Fruit fly (Drosophila melanogaster): Measurements from ENCODE around the gene Krn.

Krn gene

DNA sequence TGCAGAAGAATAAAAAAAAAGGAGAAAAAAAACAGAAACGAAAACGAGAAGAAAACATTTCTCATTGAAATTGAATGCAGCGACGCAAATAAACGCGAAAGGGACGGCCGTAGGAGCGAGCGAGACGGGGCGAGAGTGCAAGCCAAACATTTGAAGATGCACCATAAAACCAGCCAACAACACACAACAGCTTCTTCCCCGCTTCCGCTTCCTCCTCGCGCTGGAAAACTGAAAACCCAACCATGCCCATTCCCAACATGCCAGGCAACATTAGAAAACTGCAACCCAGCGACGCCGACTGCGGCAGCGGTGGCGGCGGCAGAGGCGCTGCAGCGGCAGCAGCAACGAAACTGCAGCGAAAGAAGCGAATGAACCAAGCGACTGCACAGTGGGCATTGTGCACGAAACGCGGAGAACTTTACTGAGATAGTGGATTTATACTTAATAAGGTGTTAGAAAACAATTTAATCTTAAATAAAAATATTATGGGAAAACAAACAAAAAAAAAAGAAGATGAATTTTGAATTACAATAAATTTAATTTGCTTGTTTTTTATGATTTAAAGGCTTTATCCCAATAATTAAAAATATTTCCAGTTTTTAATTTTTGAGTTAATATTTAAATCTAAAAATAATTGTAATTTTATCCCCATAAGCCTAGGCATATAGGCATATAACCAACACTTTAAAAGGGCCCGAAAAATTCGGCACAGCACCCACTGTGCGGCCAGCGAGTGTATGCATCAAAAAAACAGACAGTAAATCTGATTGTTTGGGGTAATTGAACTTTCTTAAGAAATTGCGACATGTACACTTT lies 43.0 kb downstream of the Krn start (continued):
- TF ChIP-seq CG7556 (GFP tag; optimal IDR thresholded peaks at IDR 0.05) (peak; percentile 73), Ada2b (GFP tag; IDR thresholded peaks at IDR 0.05) (no peak), Chrac-16 (GFP tag; optimal IDR thresholded peaks at IDR 0.05) (peak; percentile 41), CG11723 (GFP tag; optimal IDR thresholded peaks at IDR 0.05) (peak; percentile 36), CG18619 (GFP tag; optimal IDR thresholded peaks at IDR 0.05) (peak; percentile 59), tgo (GFP tag; IDR thresholded peaks at IDR 0.05) (peak; percentile 25; the same call in 1 of the 3 replicates), nerfin-1 (tag; optimal IDR thresholded peaks at IDR 0.05) (peak; percentile 74), sisA (GFP tag; IDR thresholded peaks at IDR 0.05) (peak; percentile 46; the same call in 1 of the 2 replicates), CG2875 (GFP tag; optimal IDR thresholded peaks at IDR 0.05) (peak; percentile 43), trem (tag; optimal IDR thresholded peaks at IDR 0.05) (peak; percentile 68), CG6175 (GFP tag; IDR thresholded peaks at IDR 0.05) (no peak), CG7839 (tag; optimal IDR thresholded peaks at IDR 0.05) (peak; percentile 82), CG15601 (tag; optimal IDR thresholded peaks at IDR 0.05) (peak; percentile 79), CG12744 (GFP tag; optimal IDR thresholded peaks at IDR 0.05) (no peak), CG13123 (GFP tag; optimal IDR thresholded peaks at IDR 0.05) (no peak), CG7786 (GFP tag; optimal IDR thresholded peaks at IDR 0.05) (no peak), CG9727 (GFP tag; optimal IDR thresholded peaks at IDR 0.05) (peak; percentile 76), CG4707 (GFP tag; optimal IDR thresholded peaks at IDR 0.05) (peak; percentile 46), CG34224 (GFP tag; IDR thresholded peaks at IDR 0.05; ENCODE audit: partially characterized antibody) (no peak), CG3407 (GFP tag; optimal IDR thresholded peaks at IDR 0.05) (peak; percentile 44), Mes4 (GFP tag; optimal IDR thresholded peaks at IDR 0.05) (no peak), CG1602 (GFP tag; optimal IDR thresholded peaks at IDR 0.05) (peak; percentile 63), lmd (GFP tag; IDR thresholded peaks at IDR 0.05) (peak; percentile 46; the same call in 1 of the 2 replicates), fu2 (GFP tag; optimal IDR thresholded peaks at IDR 0.05) (no peak), CG17568 (GFP tag; optimal IDR thresholded peaks at IDR 0.05) (peak; percentile 1), CG17359 (tag; optimal IDR thresholded peaks at IDR 0.05) (peak; percentile 70), vnd (GFP tag; IDR thresholded peaks at IDR 0.05; ENCODE audit: partially characterized antibody) (no peak), H15 (GFP tag; IDR thresholded peaks at IDR 0.05) (no peak), Eip74EF (GFP tag; optimal IDR thresholded peaks at IDR 0.05) (peak in 1 of 2 experiments; percentile 90), CG12155 (GFP tag; optimal IDR thresholded peaks at IDR 0.05) (peak; percentile 21), Mad (GFP tag; optimal IDR thresholded peaks at IDR 0.05) (peak; percentile 21), CG12236 (GFP tag; optimal IDR thresholded peaks at IDR 0.05) (no peak), lilli (GFP tag; optimal IDR thresholded peaks at IDR 0.05) (peak; percentile 33), Myb (GFP tag; optimal IDR thresholded peaks at IDR 0.05) (no peak), ewg (GFP tag; optimal IDR thresholded peaks at IDR 0.05) (peak; percentile 70), nom (GFP tag; optimal IDR thresholded peaks at IDR 0.05) (no peak), insv (GFP tag; optimal IDR thresholded peaks at IDR 0.05) (no peak), cato (GFP tag; optimal IDR thresholded peaks at IDR 0.05; ENCODE audit: borderline replicate concordance) (peak; percentile 39), tx (GFP tag; optimal IDR thresholded peaks at IDR 0.05) (no peak), Xbp1 (GFP tag; optimal IDR thresholded peaks at IDR 0.05) (peak; percentile 65), BtbVII (GFP tag; optimal IDR thresholded peaks at IDR 0.05) (peak; percentile 42), Mrtf (GFP tag; IDR thresholded peaks at IDR 0.05) (no peak), CoRest (tag; optimal IDR thresholded peaks at IDR 0.05) (peak; percentile 86), E2f1 (GFP tag; IDR thresholded peaks at IDR 0.05) (0 out of 2 replicates have a peak, but pooled peaks have one; percentile 12), CG15269 (tag; optimal IDR thresholded peaks at IDR 0.05) (peak; percentile 63), pfk (GFP tag; optimal IDR thresholded peaks at IDR 0.05) (no peak), Sin3A (optimal IDR thresholded peaks at IDR 0.05) (no peak), en (GFP tag; optimal IDR thresholded peaks at IDR 0.05) (no peak), Nf-YB (GFP tag; optimal IDR thresholded peaks at IDR 0.05) (peak; percentile 43)

Data from whole organism, embryonic.